Fruit fly (Drosophila melanogaster): ENCODE measurements around the gene U2af38.

The U2af38 gene

dm6 chr2L:283071-283482, 11.4 kb downstream of the U2af38 start, which contains the start of gene CG11601 (continued):
- TF ChIP-seq CG3281 (GFP tag; optimal IDR thresholded peaks at IDR 0.05) (peak; percentile 26), CoRest (tag; optimal IDR thresholded peaks at IDR 0.05) (peak; percentile 39), NfI (GFP tag; optimal IDR thresholded peaks at IDR 0.05) (peak; percentile 28), Abd-B (GFP tag; optimal IDR thresholded peaks at IDR 0.05) (peak; percentile 44), CG17385 (GFP tag; optimal IDR thresholded peaks at IDR 0.05) (no peak), CG10462 (GFP tag; optimal IDR thresholded peaks at IDR 0.05) (no peak), sima (GFP tag; optimal IDR thresholded peaks at IDR 0.05) (no peak), Spps (tag; optimal IDR thresholded peaks at IDR 0.05) (no peak), gcm2 (GFP tag; optimal IDR thresholded peaks at IDR 0.05) (no peak), CG3995 (GFP tag; optimal IDR thresholded peaks at IDR 0.05) (no peak), CG15073 (GFP tag; optimal IDR thresholded peaks at IDR 0.05) (no peak), CG2129 (GFP tag; IDR thresholded peaks at IDR 0.05; ENCODE audit: partially characterized antibody) (no peak), CG8765 (GFP tag; IDR thresholded peaks at IDR 0.05) (peak; percentile 48; the same call in 1 of the 2 replicates), CG34376 (GFP tag; optimal IDR thresholded peaks at IDR 0.05) (no peak), CG7357 (GFP tag; IDR thresholded peaks at IDR 0.05) (peak; percentile 67; the same call in 2 of the 3 replicates), caup (GFP tag; optimal IDR thresholded peaks at IDR 0.05; ENCODE audit: severe bottlenecking) (no peak), CG7928 (GFP tag; optimal IDR thresholded peaks at IDR 0.05) (no peak), Dek (tag; optimal IDR thresholded peaks at IDR 0.05) (no peak), CG10366 (GFP tag; IDR thresholded peaks at IDR 0.05) (peak; percentile 33; the same call in 1 of the 2 replicates), Fer3 (tag; optimal IDR thresholded peaks at IDR 0.05) (no peak), CG32767 (GFP tag; IDR thresholded peaks at IDR 0.05) (0 out of 2 replicates have a peak, but pooled peaks have one; percentile 27), zen (tag; optimal IDR thresholded peaks at IDR 0.05) (no peak), slbo (GFP tag; IDR thresholded peaks at IDR 0.05) (peak; percentile 57), CG17612 (GFP tag; IDR thresholded peaks at IDR 0.05) (no peak), psq (GFP tag; optimal IDR thresholded peaks at IDR 0.05) (peak; percentile 44), az2 (GFP tag; optimal IDR thresholded peaks at IDR 0.05) (no peak), wdn (GFP tag; IDR thresholded peaks at IDR 0.05) (no peak), CG11085 (GFP tag; IDR thresholded peaks at IDR 0.05) (no peak), Eip74EF (GFP tag; optimal IDR thresholded peaks at IDR 0.05) (peak in 1 of 2 experiments; percentile 57), tna (GFP tag; IDR thresholded peaks at IDR 0.05; ENCODE audit: partially characterized antibody) (no peak), CG11695 (GFP tag; IDR thresholded peaks at IDR 0.05) (0 out of 3 replicates have a peak, but pooled peaks have one; percentile 25), CG10654 (GFP tag; optimal IDR thresholded peaks at IDR 0.05) (no peak), Drgx (GFP tag; IDR thresholded peaks at IDR 0.05) (no peak), CG2712 (tag; optimal IDR thresholded peaks at IDR 0.05) (peak; percentile 46), vnd (GFP tag; IDR thresholded peaks at IDR 0.05; ENCODE audit: partially characterized antibody) (0 out of 3 replicates have a peak, but pooled peaks have one; percentile 19), CG14860 (GFP tag; IDR thresholded peaks at IDR 0.05; ENCODE audit: partially characterized antibody) (no peak), CG9437 (GFP tag; optimal IDR thresholded peaks at IDR 0.05) (no peak), Oli (tag; optimal IDR thresholded peaks at IDR 0.05) (no peak), sens-2 (GFP tag; IDR thresholded peaks at IDR 0.05) (no peak), pho (GFP tag; optimal IDR thresholded peaks at IDR 0.05) (peak; percentile 59), bcd (GFP tag; optimal IDR thresholded peaks at IDR 0.05) (peak; percentile 46), lab (GFP tag; optimal IDR thresholded peaks at IDR 0.05) (no peak), CG8944 (GFP tag; optimal IDR thresholded peaks at IDR 0.05) (no peak), CG8089 (GFP tag; optimal IDR thresholded peaks at IDR 0.05) (no peak), CG14667 (GFP tag; IDR thresholded peaks at IDR 0.05) (no peak), Sox100B (GFP tag; optimal IDR thresholded peaks at IDR 0.05) (no peak), Bteb2 (GFP tag; optimal IDR thresholded peaks at IDR 0.05) (peak; percentile 14), p53 (GFP tag; optimal IDR thresholded peaks at IDR 0.05) (no peak), NFAT (GFP tag; IDR thresholded peaks at IDR 0.05) (peak; percentile 63), odd (GFP tag; optimal IDR thresholded peaks at IDR 0.05) (no peak)
